Worm (Caenorhabditis elegans) whole organism, young adult: ENCODE measurements around the gene dars-2.

Experiments
- F49E8.2 ChIP-seq: sonication (generic microtip); optimal IDR thresholded peaks from 3 replicates; lab custom pipeline; 2017; ENCODE audit warnings: missing genetic modification characterization, mild to moderate bottlenecking, missing compliant biosample characterization, antibody characterized with exemption, moderate library complexity; ENCODE audit not compliant: insufficient read depth
- F55B11.4 ChIP-seq: sonication (generic microtip); optimal IDR thresholded peaks from 2 replicates; lab custom pipeline; 2016; ENCODE audit warnings: missing compliant biosample characterization, missing genetic modification characterization, borderline replicate concordance; ENCODE audit not compliant: insufficient read depth
- aptf-2 ChIP-seq: fragments of 200-800 bp; sonication (Bioruptor generic); conservative IDR thresholded peaks from 2 replicates; pipeline ENCODE4 v1.3.6; 2022; ENCODE audit warnings: missing genetic modification reagents, missing genetic modification characterization, missing compliant biosample characterization
- atf-7 ChIP-seq: sonication (generic microtip); optimal IDR thresholded peaks from 2 replicates; lab custom pipeline; 2017; ENCODE audit warnings: mild to moderate bottlenecking, missing genetic modification characterization, missing compliant biosample characterization
- bed-2 ChIP-seq: fragments of 200-800 bp; sonication (Bioruptor generic); IDR thresholded peaks from 2 replicates; pipeline ENCODE4 v1.3.6; 2022; ENCODE audit warnings: missing genetic modification reagents, missing genetic modification characterization, missing compliant biosample characterization
- ceh-27 ChIP-seq: fragments of 200-800 bp; sonication (Bioruptor generic); optimal IDR thresholded peaks from 2 replicates; lab custom pipeline; 2018; ENCODE audit warnings: mild to moderate bottlenecking, missing genetic modification characterization, moderate library complexity, missing compliant biosample characterization
- dpl-1 ChIP-seq: fragments of 150-350 bp; optimal IDR thresholded peaks from 2 replicates; lab custom pipeline; 2014; ENCODE audit warnings: missing biosample characterization, missing genetic modification reagents, missing genetic modification characterization
- mxl-1 ChIP-seq: sonication (generic microtip); optimal IDR thresholded peaks from 2 replicates; lab custom pipeline; 2016; ENCODE audit warnings: missing genetic modification characterization, missing compliant biosample characterization
- nfya-1 ChIP-seq: sonication (generic microtip); optimal IDR thresholded peaks from 2 replicates; lab custom pipeline; 2017; ENCODE audit warnings: antibody characterized with exemption, missing compliant biosample characterization, missing genetic modification characterization, borderline replicate concordance; ENCODE audit not compliant: insufficient read depth
- nhr-90 ChIP-seq: sonication (generic microtip); optimal IDR thresholded peaks from 2 replicates; lab custom pipeline; 2016; ENCODE audit warnings: missing genotype, mild to moderate bottlenecking, missing genetic modification characterization, missing compliant biosample characterization
- snpc-3.4 ChIP-seq: sonication (generic microtip); optimal IDR thresholded peaks from 2 replicates; lab custom pipeline; 2017; ENCODE audit warnings: missing genetic modification characterization, mild to moderate bottlenecking, missing compliant biosample characterization, antibody characterized with exemption, moderate library complexity, missing genotype, missing genetic modification reagents

- TF ChIP-seq mxl-1 (no peak), aptf-2 (no peak), atf-7 (tag; lab: Kevin White, UChicago) (no peak), F49E8.2 (no peak), snpc-3.4 (no peak), bed-2 (GFP tag; lab: Robert Waterston, UW) (no peak), nfya-1 (tag; lab: Kevin White, UChicago) (no peak), nhr-90 (tag; lab: Kevin White, UChicago) (no peak), F55B11.4 (tag; lab: Kevin White, UChicago) (no peak), ceh-27 (GFP tag; lab: Kevin White, UChicago) (no peak), dpl-1 (GFP tag; lab: Kevin White, UChicago) (no peak)
These were observed 42.0 kb upstream of the dars-2 start, which contains the start of gene F57F5.3 for ce11 chrV:12006495-12006894.
